Worm (Caenorhabditis elegans) whole organism, L1 larva: ENCODE measurements around the gene hap-1.

Source experiments
- C16A3.4 ChIP-seq: fragments of 150-350 bp; optimal IDR thresholded peaks from 2 replicates; lab custom pipeline; 2014; ENCODE audit warnings: missing biosample characterization, missing genetic modification characterization
- C34B4.2 ChIP-seq: sonication (generic microtip); optimal IDR thresholded peaks from 2 replicates; lab custom pipeline; 2017; ENCODE audit warnings: mild to moderate bottlenecking, missing genetic modification characterization, missing compliant biosample characterization
- Y116A8C.19 ChIP-seq: sonication (generic microtip); optimal IDR thresholded peaks from 2 replicates; lab custom pipeline; 2016; ENCODE audit warnings: missing compliant biosample characterization, missing genetic modification characterization, borderline replicate concordance
- aha-1 ChIP-seq: fragments of 150-350 bp; optimal IDR thresholded peaks from 2 replicates; lab custom pipeline; 2014; ENCODE audit warnings: missing biosample characterization, missing genetic modification characterization
- aly-2 ChIP-seq: fragments of 150-350 bp; optimal IDR thresholded peaks from 2 replicates; lab custom pipeline; 2014; ENCODE audit warnings: missing biosample characterization, missing genetic modification characterization
- ama-1 ChIP-seq: fragments of 150-350 bp; optimal IDR thresholded peaks from 2 replicates; lab custom pipeline; 2014
- blmp-1 ChIP-seq: fragments of 150-350 bp; optimal IDR thresholded peaks from 2 replicates; lab custom pipeline; 2014; ENCODE audit warnings: missing biosample characterization, missing genetic modification characterization
- ceh-8 ChIP-seq: fragments of 200-800 bp; sonication (Bioruptor generic); optimal IDR thresholded peaks from 2 replicates; lab custom pipeline; 2018; ENCODE audit warnings: mild to moderate bottlenecking, missing genetic modification characterization, moderate library complexity, missing compliant biosample characterization
- ceh-82 ChIP-seq, 3 experiments: fragments of 150-350 bp in 1 of 3; sonication (generic microtip) in 2 of 3; optimal IDR thresholded peaks; 2 replicates each; lab custom pipeline; 2014 to 2017; ENCODE audit warnings: missing biosample characterization in 3 of 3, missing genetic modification characterization in 3 of 3
- ces-1 ChIP-seq: fragments of 150-350 bp; optimal IDR thresholded peaks from 2 replicates; lab custom pipeline; 2014; ENCODE audit warnings: missing biosample characterization, missing genetic modification reagents, missing genetic modification characterization
- dsc-1 ChIP-seq: sonication (generic microtip); optimal IDR thresholded peaks from 2 replicates; lab custom pipeline; 2016; ENCODE audit warnings: mild to moderate bottlenecking, missing genetic modification characterization, missing compliant biosample characterization
- efl-1 ChIP-seq, 4 experiments: fragments of 150-350 bp; optimal IDR thresholded peaks in 3 of 4; peaks in 1 of 4; 1 replicate in 1 of 4; 2 replicates in 3 of 4; lab custom pipeline; 2014; ENCODE audit warnings: missing biosample characterization in 2 of 4, missing genetic modification characterization in 2 of 4, missing genetic modification reagents in 2 of 4
- efl-3 ChIP-seq: fragments of 200-800 bp; sonication (Bioruptor generic); optimal IDR thresholded peaks from 2 replicates; lab custom pipeline; 2018; ENCODE audit warnings: mild to moderate bottlenecking, missing genetic modification characterization, missing compliant biosample characterization
- egl-13 ChIP-seq: sonication (generic microtip); optimal IDR thresholded peaks from 2 replicates; lab custom pipeline; 2016; ENCODE audit warnings: missing genotype, missing genetic modification reagents, missing genetic modification characterization, missing compliant biosample characterization
- ets-5 ChIP-seq: fragments of 200-800 bp; sonication (Bioruptor generic); IDR thresholded peaks from 2 replicates; pipeline ENCODE4 v1.3.6; 2022; ENCODE audit warnings: missing genetic modification characterization, missing compliant biosample characterization
- fkh-10 ChIP-seq: sonication (generic microtip); optimal IDR thresholded peaks from 2 replicates; lab custom pipeline; 2017; ENCODE audit warnings: missing biosample characterization, missing genetic modification reagents, missing genetic modification characterization
- fkh-4 ChIP-seq: sonication (generic microtip); optimal IDR thresholded peaks from 2 replicates; lab custom pipeline; 2016; ENCODE audit warnings: missing compliant biosample characterization, missing genetic modification characterization, borderline replicate concordance
- fos-1 ChIP-seq: fragments of 150-350 bp; optimal IDR thresholded peaks from 2 replicates; lab custom pipeline; 2014; ENCODE audit warnings: missing biosample characterization, missing genetic modification characterization
- hlh-17 ChIP-seq: fragments of 200-800 bp; sonication (Bioruptor generic); optimal IDR thresholded peaks from 2 replicates; lab custom pipeline; 2018; ENCODE audit warnings: missing genetic modification characterization, mild to moderate bottlenecking, missing compliant biosample characterization, moderate library complexity, borderline replicate concordance
- hpl-2 ChIP-seq: fragments of 150-350 bp; optimal IDR thresholded peaks from 2 replicates; lab custom pipeline; 2014; ENCODE audit warnings: missing biosample characterization, missing genetic modification reagents, missing genetic modification characterization
- isw-1 ChIP-seq: fragments of 200-800 bp; sonication (Bioruptor generic); IDR thresholded peaks from 2 replicates; pipeline ENCODE4 v1.3.6; 2022; ENCODE audit warnings: missing genetic modification characterization, missing compliant biosample characterization
- jun-1 ChIP-seq: fragments of 150-350 bp; optimal IDR thresholded peaks from 2 replicates; lab custom pipeline; 2014; ENCODE audit warnings: missing biosample characterization, missing genetic modification reagents, missing genetic modification characterization
- lin-13 ChIP-seq: fragments of 150-350 bp; optimal IDR thresholded peaks from 2 replicates; lab custom pipeline; 2014; ENCODE audit warnings: missing biosample characterization, missing genetic modification reagents, missing genetic modification characterization
- lin-14 ChIP-seq: fragments of 200-800 bp; sonication (Bioruptor generic); optimal IDR thresholded peaks from 2 replicates; lab custom pipeline; 2018; ENCODE audit warnings: mild to moderate bottlenecking, missing genetic modification characterization, moderate library complexity, missing compliant biosample characterization
- lin-15B ChIP-seq: fragments of 150-350 bp; sonication (generic microtip); optimal IDR thresholded peaks from 3 replicates; lab custom pipeline; 2014; ENCODE audit warnings: missing biosample characterization, missing genetic modification characterization
- lin-35 ChIP-seq, 2 experiments: fragments of 150-350 bp; optimal IDR thresholded peaks; 2 replicates each; lab custom pipeline; 2014; ENCODE audit warnings: missing biosample characterization in 2 of 2, missing genetic modification characterization in 2 of 2, missing genetic modification reagents in 2 of 2
- lin-39 ChIP-seq: fragments of 150-350 bp; optimal IDR thresholded peaks from 2 replicates; lab custom pipeline; 2014; ENCODE audit warnings: missing biosample characterization, missing genetic modification reagents, missing genetic modification characterization
- mdl-1 ChIP-seq, 2 experiments: fragments of 150-350 bp; optimal IDR thresholded peaks; 2 replicates each; lab custom pipeline; 2014 to 2017; ENCODE audit warnings: missing biosample characterization in 2 of 2, missing genetic modification characterization in 2 of 2, inconsistent platforms in 1 of 2
- mef-2 ChIP-seq: fragments of 150-350 bp; optimal IDR thresholded peaks from 2 replicates; lab custom pipeline; 2014; ENCODE audit warnings: missing biosample characterization, missing genetic modification characterization
- mep-1 ChIP-seq: fragments of 150-350 bp; optimal IDR thresholded peaks from 2 replicates; lab custom pipeline; 2014; ENCODE audit warnings: missing biosample characterization, missing genetic modification characterization
- nhr-19 ChIP-seq: fragments of 200-800 bp; sonication (Bioruptor generic); conservative IDR thresholded peaks from 2 replicates; pipeline ENCODE4 v1.3.6; 2022; ENCODE audit warnings: missing genetic modification characterization, missing compliant biosample characterization
- nhr-237 ChIP-seq: fragments of 150-350 bp; optimal IDR thresholded peaks from 2 replicates; lab custom pipeline; 2014; ENCODE audit warnings: missing biosample characterization, missing genetic modification characterization
- nhr-28 ChIP-seq: fragments of 150-350 bp; optimal IDR thresholded peaks from 2 replicates; lab custom pipeline; 2014; ENCODE audit warnings: missing biosample characterization, missing genetic modification characterization
- nhr-71 ChIP-seq: sonication (generic microtip); optimal IDR thresholded peaks from 2 replicates; lab custom pipeline; 2016; ENCODE audit warnings: mild to moderate bottlenecking, missing genetic modification characterization, moderate library complexity, missing compliant biosample characterization
- nhr-77 ChIP-seq: fragments of 150-350 bp; optimal IDR thresholded peaks from 2 replicates; lab custom pipeline; 2014; ENCODE audit warnings: missing biosample characterization, missing genetic modification characterization
- nhr-84 ChIP-seq: sonication (generic microtip); optimal IDR thresholded peaks from 2 replicates; lab custom pipeline; 2017; ENCODE audit warnings: missing biosample characterization, missing genetic modification characterization
- nhr-85 ChIP-seq: sonication (generic microtip); peaks from one replicate; lab custom pipeline; 2016; ENCODE audit warnings: missing genetic modification characterization, inconsistent platforms, missing compliant biosample characterization
- pqm-1 ChIP-seq: sonication (generic microtip); optimal IDR thresholded peaks from 3 replicates; lab custom pipeline; 2017; ENCODE audit warnings: missing biosample characterization, missing genetic modification characterization
- skn-1 ChIP-seq: fragments of 150-350 bp; optimal IDR thresholded peaks from 2 replicates; lab custom pipeline; 2014; ENCODE audit warnings: missing biosample characterization, missing genetic modification characterization
- snpc-4 ChIP-seq: fragments of 150-350 bp; optimal IDR thresholded peaks from 2 replicates; lab custom pipeline; 2014; ENCODE audit warnings: missing biosample characterization, missing genetic modification characterization
- snu-23 ChIP-seq: sonication (generic microtip); optimal IDR thresholded peaks from 2 replicates; lab custom pipeline; 2016; ENCODE audit warnings: missing genetic modification characterization, missing compliant biosample characterization
- sptf-1 ChIP-seq: fragments of 150-350 bp; optimal IDR thresholded peaks from 2 replicates; lab custom pipeline; 2014; ENCODE audit warnings: missing biosample characterization, missing genetic modification characterization
- sup-37 ChIP-seq: fragments of 200-800 bp; sonication (Bioruptor generic); optimal IDR thresholded peaks from 2 replicates; lab custom pipeline; 2018; ENCODE audit warnings: mild to moderate bottlenecking, missing genetic modification characterization, missing compliant biosample characterization
- tbx-2 ChIP-seq: sonication (generic microtip); optimal IDR thresholded peaks from 2 replicates; lab custom pipeline; 2016; ENCODE audit warnings: missing genetic modification characterization, missing compliant biosample characterization
- tlp-1 ChIP-seq: fragments of 150-350 bp; optimal IDR thresholded peaks from 2 replicates; lab custom pipeline; 2014; ENCODE audit warnings: missing biosample characterization, missing genetic modification characterization
- unc-130 ChIP-seq: fragments of 150-350 bp; optimal IDR thresholded peaks from 2 replicates; lab custom pipeline; 2017; ENCODE audit warnings: missing biosample characterization, missing genetic modification characterization, inconsistent platforms
- unc-30 ChIP-seq: sonication (generic microtip); optimal IDR thresholded peaks from 2 replicates; lab custom pipeline; 2017; ENCODE audit warnings: missing biosample characterization, missing genetic modification characterization
- unc-62 ChIP-seq: fragments of 150-350 bp; optimal IDR thresholded peaks from 2 replicates; lab custom pipeline; 2014; ENCODE audit warnings: missing biosample characterization, missing genetic modification reagents, missing genetic modification characterization
- ztf-11 ChIP-seq, 2 experiments: sonication (generic microtip); optimal IDR thresholded peaks; 2 replicates each; lab custom pipeline; 2016 to 2017; ENCODE audit warnings: missing genetic modification characterization in 2 of 2, missing biosample characterization in 1 of 2, missing compliant biosample characterization in 1 of 2
- ztf-4 ChIP-seq: fragments of 150-350 bp; optimal IDR thresholded peaks from 2 replicates; lab custom pipeline; 2014; ENCODE audit warnings: missing biosample characterization, missing genetic modification characterization

Gene hap-1

DNA sequence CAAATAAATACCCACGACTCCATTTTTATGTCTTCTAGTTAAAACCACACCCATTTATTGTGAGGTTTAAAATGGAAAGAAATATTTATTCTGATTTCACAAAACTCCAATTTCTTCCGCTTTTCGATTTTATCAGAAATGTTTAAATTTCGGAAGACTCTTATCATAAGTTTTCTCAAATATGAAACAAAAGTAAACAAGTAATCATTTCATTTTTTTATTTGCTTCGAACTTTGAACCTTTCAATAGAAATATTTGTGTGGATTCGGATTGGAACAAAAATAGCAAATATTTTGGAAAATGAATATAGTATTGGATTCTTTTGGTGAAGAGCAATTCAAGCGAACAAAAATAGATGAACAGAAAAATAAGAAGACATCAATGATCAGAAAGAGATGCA, 41.9 kb upstream of the hap-1 start:
- no peak for TF ChIP-seq snpc-4 (tag; lab: Kevin White, UChicago)
- no peak for TF ChIP-seq mdl-1 (tag; optimal IDR thresholded peaks at IDR 0.05; lab: Kevin White, UChicago)
- TF ChIP-seq nhr-77 (tag; lab: Kevin White, UChicago) = no peak
- no peak for TF ChIP-seq nhr-28 (tag; lab: Kevin White, UChicago)
- TF ChIP-seq lin-15B = no peak
- no peak for TF ChIP-seq unc-30 (tag; lab: Kevin White, UChicago)

- TF ChIP-seq efl-1 (optimal IDR thresholded peaks at IDR 0.05; lab: Kevin White, UChicago) (no peak), efl-1 (GFP tag; optimal IDR thresholded peaks at IDR 0.05 in 1 of 2; lab: Kevin White, UChicago) (peak in 1 of 2 experiments; percentile 67), mep-1 (tag; lab: Kevin White, UChicago) (peak; percentile 35), nhr-71 (peak; percentile 8), aha-1 (tag; lab: Kevin White, UChicago) (no peak), fkh-10 (GFP tag; lab: Kevin White, UChicago) (no peak), lin-14 (GFP tag; lab: Kevin White, UChicago) (peak; percentile 60), unc-30 (tag; lab: Kevin White, UChicago) (no peak), snu-23 (GFP tag; lab: Kevin White, UChicago) (no peak), skn-1 (no peak), nhr-77 (tag; lab: Kevin White, UChicago) (peak; percentile 12)
Measured at ce11 chrIII:5222777-5223176, 41.0 kb upstream of the hap-1 start.

DNA sequence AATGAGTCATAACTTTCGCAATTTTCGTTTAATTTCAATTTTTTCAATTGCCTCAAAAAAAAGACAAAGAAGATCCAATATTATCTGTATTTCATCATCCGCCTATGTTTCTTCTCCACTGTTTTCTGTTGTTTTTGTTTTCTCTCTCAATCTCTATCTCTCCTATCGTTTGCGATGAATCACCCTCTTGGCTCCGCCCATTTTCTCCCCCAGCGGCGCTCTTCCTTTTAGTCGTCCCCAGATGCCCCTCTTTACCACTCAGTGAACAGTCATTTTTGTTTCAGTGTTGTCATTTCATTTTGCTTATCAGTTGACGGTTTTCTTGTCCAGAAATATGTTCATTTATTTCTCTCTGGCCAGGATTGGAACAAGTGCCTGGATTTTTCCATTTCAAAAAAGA, 38.8 kb upstream of the hap-1 start:
- TF ChIP-seq lin-14 (GFP tag; lab: Kevin White, UChicago) (peak; percentile 37), tbx-2 (tag; lab: Kevin White, UChicago) (no peak), fos-1 (tag; lab: Kevin White, UChicago) (peak; percentile 81), unc-30 (tag; lab: Kevin White, UChicago) (no peak), ztf-11 (tag; optimal IDR thresholded peaks at IDR 0.05; lab: Kevin White, UChicago) (no peak), skn-1 (peak; percentile 11), Y116A8C.19 (tag; lab: Kevin White, UChicago) (no peak), ceh-82 (tag; optimal IDR thresholded peaks at IDR 0.05; lab: Kevin White, UChicago) (peak in 1 of 3 experiments; percentile 27), ceh-8 (GFP tag; lab: Kevin White, UChicago) (no peak), sup-37 (GFP tag; lab: Kevin White, UChicago) (no peak), blmp-1 (tag; lab: Kevin White, UChicago) (peak; percentile 35), C34B4.2 (no peak), unc-130 (tag; lab: Kevin White, UChicago) (no peak), hlh-17 (no peak), snpc-4 (tag; lab: Kevin White, UChicago) (no peak), ets-5 (GFP tag; lab: Robert Waterston, UW) (no peak), lin-39 (tag; lab: Kevin White, UChicago) (no peak), egl-13 (tag; lab: Kevin White, UChicago) (no peak), fkh-10 (GFP tag; lab: Kevin White, UChicago) (no peak), snu-23 (GFP tag; lab: Kevin White, UChicago) (peak; percentile 6), pqm-1 (no peak), isw-1 (GFP tag; lab: Robert Waterston, UW) (no peak), C16A3.4 (no peak), aly-2 (tag; lab: Kevin White, UChicago) (no peak), ama-1 (no peak), nhr-84 (tag; lab: Kevin White, UChicago) (no peak), mef-2 (tag; lab: Kevin White, UChicago) (no peak), lin-35 (GFP tag; optimal IDR thresholded peaks at IDR 0.05; lab: Kevin White, UChicago) (no peak), sptf-1 (tag; lab: Kevin White, UChicago) (no peak), unc-62 (GFP tag; lab: Kevin White, UChicago) (no peak), hpl-2 (GFP tag; lab: Kevin White, UChicago) (no peak), nhr-85 (tag; lab: Kevin White, UChicago) (no peak), lin-13 (GFP tag; lab: Kevin White, UChicago) (no peak), nhr-237 (no peak), nhr-19 (GFP tag; lab: Robert Waterston, UW) (no peak), jun-1 (tag; lab: Kevin White, UChicago) (no peak), ces-1 (GFP tag; lab: Kevin White, UChicago) (no peak), efl-3 (GFP tag; lab: Kevin White, UChicago) (no peak), fkh-4 (no peak), dsc-1 (tag; lab: Kevin White, UChicago) (no peak), tlp-1 (tag; lab: Kevin White, UChicago) (no peak), ztf-4 (tag; lab: Kevin White, UChicago) (no peak)
